Fruit fly (Drosophila melanogaster): ENCODE data around the gene CG16813.

CG16813 gene

DNA sequence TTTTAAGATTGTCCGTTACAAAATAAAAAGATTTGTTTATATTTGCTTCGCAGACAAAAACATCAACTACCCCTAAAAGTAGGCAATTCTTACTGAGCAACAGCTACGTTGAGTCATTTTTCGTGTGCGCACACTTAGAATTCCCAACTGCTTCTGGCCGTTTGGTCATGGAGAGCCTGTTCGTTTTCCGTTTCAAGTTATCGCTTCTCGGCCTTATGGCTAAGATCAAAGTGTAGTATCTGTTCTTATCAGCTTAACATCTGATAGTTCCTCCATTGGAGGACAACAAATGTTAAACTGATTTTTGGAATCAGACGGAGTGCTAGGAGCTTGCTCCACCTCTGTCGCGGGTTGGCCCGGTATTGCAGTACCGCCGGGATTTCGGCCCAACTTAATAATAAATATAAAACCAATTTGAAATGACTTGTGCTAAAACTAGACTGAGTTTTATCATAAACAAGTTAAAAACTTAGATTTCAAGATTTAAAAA is 11.6 kb upstream of the CG16813 start:
- TF ChIP-seq tj (GFP tag; optimal IDR thresholded peaks at IDR 0.05) = peak; percentile 71
- TF ChIP-seq CG1620 (GFP tag; optimal IDR thresholded peaks at IDR 0.05) = peak; percentile 61
- peak; percentile 44 for TF ChIP-seq cic (GFP tag; optimal IDR thresholded peaks at IDR 0.05)
- TF ChIP-seq Mnt (GFP tag; optimal IDR thresholded peaks at IDR 0.05) = peak; percentile 40
- TF ChIP-seq kay (GFP tag; ENCODE audit: borderline replicate concordance) = peak; percentile 98
- TF ChIP-seq bab1 (GFP tag; optimal IDR thresholded peaks at IDR 0.05) = peak; percentile 41
- TF ChIP-seq CG7101 (tag; optimal IDR thresholded peaks at IDR 0.05) = peak; percentile 49
- TF ChIP-seq CG12768 (GFP tag; optimal IDR thresholded peaks at IDR 0.05) = peak; percentile 55
- peak; percentile 30 for TF ChIP-seq Crg-1 (GFP tag; optimal IDR thresholded peaks at IDR 0.05)
- TF ChIP-seq pad (GFP tag; optimal IDR thresholded peaks at IDR 0.05) = peak; percentile 44

DNA sequence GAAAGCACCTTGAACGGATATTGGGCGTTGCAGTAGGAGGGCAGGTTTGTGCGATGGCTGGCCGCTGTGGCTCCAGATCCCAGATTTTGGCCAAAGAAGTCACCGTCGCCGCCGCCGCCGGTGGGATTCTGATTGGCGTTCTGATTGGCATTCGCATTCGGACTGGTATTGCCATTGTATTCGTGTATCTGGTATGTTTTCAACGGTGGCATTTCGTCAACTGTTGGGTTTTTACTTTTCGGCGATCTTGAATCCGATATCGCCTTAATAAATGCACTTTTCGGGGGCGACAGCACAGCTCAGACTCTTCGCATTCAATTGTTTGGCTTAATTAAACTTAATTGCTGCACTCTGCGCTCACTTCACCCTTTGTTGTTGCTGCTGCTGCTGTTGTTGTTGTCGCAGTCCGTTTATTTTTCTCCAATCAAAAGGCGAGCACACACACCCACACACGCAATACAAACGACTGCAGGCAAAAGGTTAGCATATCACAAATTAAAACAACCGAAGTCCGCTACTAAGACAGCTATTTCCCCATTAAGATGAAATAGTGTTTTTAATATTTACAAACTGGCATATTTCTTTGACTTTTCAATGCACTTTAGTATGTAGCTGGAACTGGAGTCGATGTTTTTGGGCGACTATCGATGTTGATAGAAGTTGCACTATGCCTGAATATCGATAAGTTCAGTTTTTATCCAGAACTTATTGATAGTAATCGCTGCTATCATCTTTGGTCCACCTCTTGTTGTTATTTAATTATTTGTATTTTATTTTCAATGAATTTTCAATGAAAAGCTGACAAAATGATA is 7.8 kb upstream of the CG16813 start, which contains the start of the genes CG9426 and mRF1:
TSS of gene CG9426 (minus strand) at position 643 of the 812 bp plus-strand sequence.
TSS of gene mRF1 (plus strand) at position 699 of the 812 bp plus-strand sequence.
- TF ChIP-seq Clk (GFP tag; optimal IDR thresholded peaks at IDR 0.05) (no peak), cnc (optimal IDR thresholded peaks at IDR 0.05) (no peak), CG7045 (GFP tag; optimal IDR thresholded peaks at IDR 0.05) (no peak), CG14711 (tag; optimal IDR thresholded peaks at IDR 0.05) (peak; percentile 56), bab1 (GFP tag; optimal IDR thresholded peaks at IDR 0.05) (peak; percentile 48), Hr96 (GFP tag; optimal IDR thresholded peaks at IDR 0.05) (no peak), tj (GFP tag; optimal IDR thresholded peaks at IDR 0.05) (no peak), toe (GFP tag; optimal IDR thresholded peaks at IDR 0.05) (no peak), CG33017 (tag; optimal IDR thresholded peaks at IDR 0.05) (peak; percentile 28), CG7101 (tag; optimal IDR thresholded peaks at IDR 0.05) (peak; percentile 30), ovo (GFP tag; optimal IDR thresholded peaks at IDR 0.05) (no peak), kay (GFP tag; ENCODE audit: borderline replicate concordance) (no peak), cic (GFP tag; optimal IDR thresholded peaks at IDR 0.05) (no peak), pad (GFP tag; optimal IDR thresholded peaks at IDR 0.05) (peak; percentile 24), CG11617 (GFP tag; optimal IDR thresholded peaks at IDR 0.05) (peak; percentile 1), Crg-1 (GFP tag; optimal IDR thresholded peaks at IDR 0.05) (no peak), CG5204 (GFP tag; optimal IDR thresholded peaks at IDR 0.05) (no peak), CG12768 (GFP tag; optimal IDR thresholded peaks at IDR 0.05) (peak; percentile 18), Mnt (GFP tag; optimal IDR thresholded peaks at IDR 0.05) (peak; percentile 54), CG1620 (GFP tag; optimal IDR thresholded peaks at IDR 0.05) (peak; percentile 13)

DNA sequence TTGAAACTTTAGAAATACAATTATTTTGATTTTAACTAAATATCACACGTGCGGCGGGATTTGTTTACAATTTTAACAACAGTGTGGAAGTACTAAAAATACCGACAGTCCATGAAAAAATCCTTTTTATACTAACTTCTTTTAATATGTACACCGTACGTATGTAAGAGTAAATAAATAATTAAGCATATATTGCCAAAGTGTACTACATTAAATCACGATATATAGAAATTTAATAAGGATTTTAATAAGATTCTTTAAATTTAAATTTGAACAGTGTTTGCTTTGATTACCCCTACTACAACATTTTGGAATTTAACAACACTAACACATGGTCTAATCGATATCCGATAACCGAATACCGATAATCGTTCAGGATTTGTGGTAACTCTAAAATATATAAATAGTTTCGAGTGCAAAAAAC is 5.1 kb upstream of the CG16813 start, which contains the start of the genes Ski6 and CG16812:
TSS of gene Ski6 (minus strand) at position 205 of the 424 bp plus-strand sequence.
TSS of gene CG16812 (plus strand) at position 363 of the 424 bp plus-strand sequence.
- TF ChIP-seq kay (GFP tag; ENCODE audit: borderline replicate concordance) (peak; percentile 93), Crg-1 (GFP tag; optimal IDR thresholded peaks at IDR 0.05) (peak; percentile 59), ovo (GFP tag; optimal IDR thresholded peaks at IDR 0.05) (peak; percentile 30), tj (GFP tag; optimal IDR thresholded peaks at IDR 0.05) (peak; percentile 29), CG1620 (GFP tag; optimal IDR thresholded peaks at IDR 0.05) (peak; percentile 77), bab1 (GFP tag; optimal IDR thresholded peaks at IDR 0.05) (peak; percentile 74), CG33017 (tag; optimal IDR thresholded peaks at IDR 0.05) (peak; percentile 81), CG7045 (GFP tag; optimal IDR thresholded peaks at IDR 0.05) (peak; percentile 59), Mnt (GFP tag; optimal IDR thresholded peaks at IDR 0.05) (peak; percentile 90), CG11617 (GFP tag; optimal IDR thresholded peaks at IDR 0.05) (peak; percentile 52), Hr96 (GFP tag; optimal IDR thresholded peaks at IDR 0.05) (peak; percentile 44), cnc (optimal IDR thresholded peaks at IDR 0.05) (no peak), toe (GFP tag; optimal IDR thresholded peaks at IDR 0.05) (no peak), CG5204 (GFP tag; optimal IDR thresholded peaks at IDR 0.05) (no peak), pad (GFP tag; optimal IDR thresholded peaks at IDR 0.05) (peak; percentile 63), Clk (GFP tag; optimal IDR thresholded peaks at IDR 0.05) (peak; percentile 19), CG14711 (tag; optimal IDR thresholded peaks at IDR 0.05) (peak; percentile 95), CG12768 (GFP tag; optimal IDR thresholded peaks at IDR 0.05) (peak; percentile 40), CG7101 (tag; optimal IDR thresholded peaks at IDR 0.05) (peak; percentile 85), cic (GFP tag; optimal IDR thresholded peaks at IDR 0.05) (no peak)

DNA sequence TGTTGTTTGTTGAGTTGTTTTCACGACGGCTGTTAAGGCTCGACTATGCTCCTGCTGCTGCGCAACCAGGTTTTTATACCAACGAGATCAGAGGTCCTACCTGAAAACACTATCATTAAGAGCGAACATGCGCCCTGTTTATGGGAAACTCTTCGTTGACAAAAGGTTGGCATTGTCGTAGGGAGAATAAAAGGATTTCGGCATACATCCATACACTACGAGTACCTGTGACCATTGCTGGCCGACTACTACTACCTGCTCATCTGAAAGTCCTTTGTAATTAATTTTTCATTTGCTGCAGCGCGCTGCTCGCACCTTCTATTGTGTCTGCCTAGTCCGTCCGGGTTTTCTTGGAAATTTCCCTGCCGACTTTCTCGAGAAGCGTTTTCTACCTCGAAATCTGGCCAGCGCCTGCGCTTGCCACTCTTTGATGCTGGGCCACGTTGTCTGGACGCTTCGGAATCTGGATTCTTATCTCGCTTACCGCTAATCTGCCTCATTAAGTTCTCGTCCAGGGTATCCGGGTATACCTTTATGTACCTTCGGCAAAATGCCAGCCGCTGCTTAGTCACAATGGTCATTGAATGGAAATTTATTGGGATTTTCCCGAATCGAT is 2.0 kb upstream of the CG16813 start, which contains the start of gene CG15480:
TSS of gene CG15480 (minus strand) at position 51 of the 616 bp plus-strand sequence.
- TF ChIP-seq kay (GFP tag; ENCODE audit: borderline replicate concordance) (no peak), CG14711 (tag; optimal IDR thresholded peaks at IDR 0.05) (no peak), Hr96 (GFP tag; optimal IDR thresholded peaks at IDR 0.05) (no peak), CG7101 (tag; optimal IDR thresholded peaks at IDR 0.05) (no peak), CG11617 (GFP tag; optimal IDR thresholded peaks at IDR 0.05) (no peak), tj (GFP tag; optimal IDR thresholded peaks at IDR 0.05) (no peak), CG7045 (GFP tag; optimal IDR thresholded peaks at IDR 0.05) (no peak), toe (GFP tag; optimal IDR thresholded peaks at IDR 0.05) (no peak), bab1 (GFP tag; optimal IDR thresholded peaks at IDR 0.05) (no peak), pad (GFP tag; optimal IDR thresholded peaks at IDR 0.05) (no peak), Clk (GFP tag; optimal IDR thresholded peaks at IDR 0.05) (no peak), Mnt (GFP tag; optimal IDR thresholded peaks at IDR 0.05) (no peak), CG33017 (tag; optimal IDR thresholded peaks at IDR 0.05) (no peak), cic (GFP tag; optimal IDR thresholded peaks at IDR 0.05) (no peak), ovo (GFP tag; optimal IDR thresholded peaks at IDR 0.05) (no peak), CG5204 (GFP tag; optimal IDR thresholded peaks at IDR 0.05) (no peak), cnc (optimal IDR thresholded peaks at IDR 0.05) (no peak), CG1620 (GFP tag; optimal IDR thresholded peaks at IDR 0.05) (no peak), Crg-1 (GFP tag; optimal IDR thresholded peaks at IDR 0.05) (no peak), CG12768 (GFP tag; optimal IDR thresholded peaks at IDR 0.05) (no peak)
